Worm (Caenorhabditis elegans): ENCODE measurements around the gene grk-2.
A peak's percentile ranks its signal among the peaks of the same experiment; 100 is the strongest.
"Not testable (repeated sequence)": the region's sequence is repeated elsewhere in the genome, so short reads cannot be mapped to it uniquely, and the experiment has no call there.

grk-2 gene

ce11 chrIII:683318-683717, 7.4 kb downstream of the grk-2 start, which contains the start of gene W02B3.4:
W02B3.4 (minus strand) TSS chrIII:683418.
- TF ChIP-seq unc-62 (GFP tag; optimal IDR thresholded peaks at IDR 0.05 in 1 of 2) (peak in 1 of 2 experiments; percentile 84), unc-62 (tag; optimal IDR thresholded peaks at IDR 0.05) (no peak), arid-1 (GFP tag; conservative IDR thresholded peaks at IDR 0.05) (no peak), pha-4 (GFP tag; IDR thresholded peaks at IDR 0.05) (no peak), pha-4 (tag; optimal IDR thresholded peaks at IDR 0.05) (no peak), skn-1 (tag; optimal IDR thresholded peaks at IDR 0.05) (no peak), aha-1 (tag) (peak; percentile 73), saeg-2 (GFP tag; IDR thresholded peaks at IDR 0.05) (no peak)

DNA sequence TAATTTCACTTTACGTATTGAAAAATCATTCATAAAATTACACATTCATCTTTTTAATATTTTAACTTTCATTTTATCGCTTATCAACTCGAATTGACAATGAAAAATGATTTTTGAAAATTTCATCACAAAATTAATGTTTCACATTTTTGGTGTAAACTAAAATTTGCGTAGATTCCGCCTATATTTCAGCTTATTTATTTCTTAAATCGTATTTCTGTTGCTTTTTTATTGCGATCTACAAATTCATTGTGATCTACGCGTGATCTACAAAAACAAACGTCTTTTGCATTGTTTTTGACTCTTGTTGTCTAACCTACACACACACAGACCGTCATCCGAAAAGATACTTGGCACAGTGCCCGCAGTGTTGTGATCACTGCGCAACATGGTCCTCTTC, 12.2 kb downstream of the grk-2 start:
- TF ChIP-seq daf-12 (tag; optimal IDR thresholded peaks at IDR 0.05): no peak
- no peak for TF ChIP-seq ceh-82 (tag; optimal IDR thresholded peaks at IDR 0.05)
- no peak for TF ChIP-seq ZK546.5 (tag; optimal IDR thresholded peaks at IDR 0.05)
- TF ChIP-seq unc-62 (GFP tag; optimal IDR thresholded peaks at IDR 0.05 in 1 of 2): peak in 1 of 2 experiments; percentile 74
- no peak for TF ChIP-seq unc-62 (tag; optimal IDR thresholded peaks at IDR 0.05)

DNA sequence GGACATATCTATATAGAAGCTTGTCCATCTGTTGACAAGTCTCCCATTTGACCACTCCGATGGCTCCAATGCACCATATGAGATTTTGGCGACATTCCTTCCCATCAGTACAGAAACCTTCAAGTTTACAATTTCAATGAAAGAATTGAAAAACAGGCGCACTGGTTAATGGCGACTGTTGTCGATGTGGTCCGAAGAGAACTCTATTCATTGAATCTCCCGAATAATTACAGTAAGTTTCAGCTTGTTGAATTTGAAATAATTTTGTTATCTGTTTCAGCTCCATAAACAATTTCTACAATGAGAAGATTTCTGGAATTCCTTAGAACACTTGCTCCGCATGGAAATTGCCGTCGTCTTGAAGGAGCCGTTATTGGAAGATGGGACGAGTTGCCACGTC, 12.9 kb downstream of the grk-2 start, which contains the start of gene elf-1:
Gene elf-1, plus strand, starts transcription at position 301 of the 400 bp plus-strand sequence.
- not testable (repeated sequence) for TF ChIP-seq F44E2.7 (GFP tag; IDR thresholded peaks at IDR 0.05); cey-2 (tag; optimal IDR thresholded peaks at IDR 0.05; ENCODE audit: borderline replicate concordance, insufficient read depth); lsy-2 (tag; optimal IDR thresholded peaks at IDR 0.05)

DNA sequence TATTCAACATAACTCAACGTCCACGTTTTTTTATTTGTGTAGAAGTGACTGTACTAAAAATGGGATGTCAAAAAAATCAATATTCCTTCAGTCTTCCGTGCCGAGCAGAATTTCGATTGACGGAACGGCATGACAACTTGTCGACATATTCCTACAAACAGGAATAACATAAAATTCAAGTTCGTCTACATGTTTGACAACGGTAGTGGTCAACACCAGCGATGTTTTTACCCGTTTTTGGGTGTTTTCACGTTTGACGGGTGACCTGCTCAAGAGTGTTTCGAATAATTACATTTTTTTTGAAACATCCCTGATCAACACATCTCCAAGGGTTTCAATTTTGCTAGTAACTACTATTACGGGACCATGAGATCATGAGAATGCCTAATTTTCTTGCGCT, 16.0 kb downstream of the grk-2 start, which contains the start of gene W02B3.7:
Gene W02B3.7, minus strand, starts transcription at position 101 of the 400 bp plus-strand sequence.
- no peak for TF ChIP-seq mxl-2 (GFP tag; conservative IDR thresholded peaks at IDR 0.05)
- no peak for TF ChIP-seq madf-9 (GFP tag; conservative IDR thresholded peaks at IDR 0.05)
- no peak for TF ChIP-seq tag-97 (GFP tag; IDR thresholded peaks at IDR 0.05)
- no peak for TF ChIP-seq saeg-2 (GFP tag; IDR thresholded peaks at IDR 0.05)
- no peak for TF ChIP-seq lin-38 (GFP tag; IDR thresholded peaks at IDR 0.05)
- no peak for TF ChIP-seq set-16 (GFP tag; IDR thresholded peaks at IDR 0.05)
- TF ChIP-seq cey-2 (tag; optimal IDR thresholded peaks at IDR 0.05; ENCODE audit: borderline replicate concordance, insufficient read depth): no peak

DNA sequence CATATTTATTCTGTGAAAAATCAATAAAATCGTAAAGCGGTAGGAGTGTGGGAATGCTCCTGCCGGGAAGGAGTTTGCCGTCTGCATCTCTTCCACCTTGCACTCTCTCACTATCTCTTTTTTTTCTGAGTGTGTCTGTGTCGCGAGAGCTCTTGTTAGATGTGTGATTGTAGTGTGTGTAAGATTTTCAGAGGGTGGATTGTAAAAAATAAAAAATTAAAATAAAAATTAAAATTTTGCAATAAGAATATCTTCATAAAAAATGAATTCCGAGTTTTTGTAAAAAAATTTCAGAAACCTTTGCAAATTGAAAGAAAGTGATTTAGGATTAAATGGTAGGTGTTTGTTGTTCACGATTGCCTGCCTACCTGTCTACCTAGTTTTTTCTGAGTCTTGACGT, 20.4 kb downstream of the grk-2 start, which contains the start of gene sel-15:
Gene sel-15, minus strand, starts transcription at position 101 of the 400 bp plus-strand sequence.
- TF ChIP-seq tra-1 (GFP tag; IDR thresholded peaks at IDR 0.05) (no peak), nhr-28 (tag; optimal IDR thresholded peaks at IDR 0.05) (peak; percentile 44)

ce11 chrIII:698814-699213, 22.9 kb downstream of the grk-2 start:
- TF ChIP-seq nhr-111 (GFP tag; optimal IDR thresholded peaks at IDR 0.05) (peak; percentile 38), ceh-32 (tag; optimal IDR thresholded peaks at IDR 0.05; ENCODE audit: poor library complexity) (no peak), aly-2 (tag; optimal IDR thresholded peaks at IDR 0.05) (no peak), unc-130 (GFP tag; optimal IDR thresholded peaks at IDR 0.05) (peak; percentile 77), mes-2 (tag; optimal IDR thresholded peaks at IDR 0.05; ENCODE audit: poor library complexity, severe bottlenecking) (peak; percentile 56), hlh-30 (tag; optimal IDR thresholded peaks at IDR 0.05; ENCODE audit: insufficient read depth) (no peak), lin-29 (GFP tag; IDR thresholded peaks at IDR 0.05) (no peak), ztf-11 (tag; optimal IDR thresholded peaks at IDR 0.05) (no peak), spr-1 (tag; optimal IDR thresholded peaks at IDR 0.05) (peak; percentile 55), snpc-1.2 (GFP tag; IDR thresholded peaks at IDR 0.05) (peak; percentile 79; the same call in 1 of the 2 replicates), daf-19 (GFP tag; conservative IDR thresholded peaks at IDR 0.05) (no peak), hlh-11 (tag; optimal IDR thresholded peaks at IDR 0.05) (no peak), zip-2 (tag; optimal IDR thresholded peaks at IDR 0.05) (no peak), pha-4 (GFP tag; IDR thresholded peaks at IDR 0.05) (peak; percentile 83), pha-4 (tag; optimal IDR thresholded peaks at IDR 0.05) (no peak), hmg-1.1 (GFP tag; IDR thresholded peaks at IDR 0.05) (0 out of 2 replicates have a peak, but pooled peaks have one; percentile 26), dpl-1 (GFP tag; optimal IDR thresholded peaks at IDR 0.05) (no peak), attf-4 (tag; optimal IDR thresholded peaks at IDR 0.05) (no peak), nhr-42 (GFP tag; IDR thresholded peaks at IDR 0.05) (no peak), duxl-1 (tag; optimal IDR thresholded peaks at IDR 0.05; ENCODE audit: poor library complexity) (no peak), lin-13 (GFP tag; optimal IDR thresholded peaks at IDR 0.05) (no peak), egl-27 (tag; optimal IDR thresholded peaks at IDR 0.05) (no peak), cey-2 (tag; optimal IDR thresholded peaks at IDR 0.05; ENCODE audit: borderline replicate concordance, insufficient read depth) (no peak)
